Worm (Caenorhabditis elegans): ENCODE results near the gene immp-1.

ce11 chrIII:11785961-11786360, 11.2 kb downstream of the immp-1 start, which contains the start of gene tbx-38:
- TF ChIP-seq W03F9.2 (tag; optimal IDR thresholded peaks at IDR 0.05) (no peak), dao-5 (tag; optimal IDR thresholded peaks at IDR 0.05) (no peak)
